Worm (Caenorhabditis elegans) whole organism, early embryonic: Measurements from ENCODE around the gene T24D5.2.

ENCODE experiments used
- B0310.2 ChIP-seq: sonication (generic microtip); optimal IDR thresholded peaks from 2 replicates; lab custom pipeline; 2016; ENCODE audit warnings: mild to moderate bottlenecking, missing genetic modification characterization, missing compliant biosample characterization
- F13C5.2 ChIP-seq: sonication (generic microtip); optimal IDR thresholded peaks from 2 replicates; lab custom pipeline; 2017; ENCODE audit warnings: mild to moderate bottlenecking, missing genetic modification characterization, inconsistent platforms, missing compliant biosample characterization
- aly-1 ChIP-seq: sonication (generic microtip); optimal IDR thresholded peaks from 2 replicates; lab custom pipeline; 2016; ENCODE audit warnings: missing genetic modification characterization, missing compliant biosample characterization
- ama-1 ChIP-seq: fragments of 150-350 bp; optimal IDR thresholded peaks from 2 replicates; lab custom pipeline; 2014
- hnd-1 ChIP-seq: sonication (generic microtip); optimal IDR thresholded peaks from 2 replicates; lab custom pipeline; 2016; ENCODE audit warnings: missing genetic modification characterization, missing compliant biosample characterization
- pes-1 ChIP-seq: fragments of 200-800 bp; sonication (Bioruptor generic); IDR thresholded peaks from 2 replicates; pipeline ENCODE4 v1.3.6; 2022; ENCODE audit warnings: missing genetic modification reagents, missing genetic modification characterization, missing compliant biosample characterization
- sea-1 ChIP-seq: fragments of 200-800 bp; sonication (Bioruptor generic); conservative IDR thresholded peaks from 2 replicates; pipeline ENCODE4 v1.3.6; 2022; ENCODE audit warnings: missing genetic modification characterization, missing compliant biosample characterization
- tbx-11 ChIP-seq: fragments of 200-800 bp; sonication (Bioruptor generic); IDR thresholded peaks from 2 replicates; pipeline ENCODE4 v1.3.6; 2022; ENCODE audit warnings: missing genetic modification characterization, missing compliant biosample characterization
- tbx-37 ChIP-seq: fragments of 200-800 bp; sonication (Bioruptor generic); conservative IDR thresholded peaks from 2 replicates; pipeline ENCODE4 v1.3.6; 2022; ENCODE audit warnings: missing genetic modification reagents, missing genetic modification characterization, missing compliant biosample characterization
- tra-4 ChIP-seq: sonication (generic microtip); optimal IDR thresholded peaks from 2 replicates; lab custom pipeline; 2017; ENCODE audit warnings: missing genetic modification characterization, missing compliant biosample characterization

- TF ChIP-seq sea-1 (GFP tag; lab: Robert Waterston, UW): no peak
- TF ChIP-seq ama-1: no peak
- TF ChIP-seq aly-1: no peak
- TF ChIP-seq pes-1: no peak
- no peak for TF ChIP-seq tra-4
- no peak for TF ChIP-seq hnd-1 (tag; lab: Kevin White, UChicago)
- TF ChIP-seq F13C5.2 (tag; lab: Kevin White, UChicago): no peak
- no peak for TF ChIP-seq tbx-11
- TF ChIP-seq B0310.2 (tag; lab: Kevin White, UChicago): no peak
- TF ChIP-seq tbx-37 (GFP tag; lab: Robert Waterston, UW): no peak
Observed at ce11 chrX:12538794-12539193, 47.5 kb downstream of the T24D5.2 start.
